Fruit fly (Drosophila melanogaster) whole organism, adult: ENCODE data around the gene Ir7b.

Experiments
- CG11617 ChIP-seq: fragments of 200-800 bp; sonication (Bioruptor generic); optimal IDR thresholded peaks from 2 replicates; lab custom pipeline; 2017; ENCODE audit warnings: mild to moderate bottlenecking, missing biosample characterization, missing genetic modification reagents, missing genetic modification characterization
- CG12768 ChIP-seq: fragments of 200-800 bp; sonication (Bioruptor generic); optimal IDR thresholded peaks from 2 replicates; lab custom pipeline; 2017; ENCODE audit warnings: missing biosample characterization, missing genetic modification characterization, mild to moderate bottlenecking, moderate library complexity, missing genetic modification reagents
- CG14711 ChIP-seq: fragments of 200-800 bp; sonication (Bioruptor generic); optimal IDR thresholded peaks from 2 replicates; lab custom pipeline; 2018; ENCODE audit warnings: missing biosample characterization, mild to moderate bottlenecking, missing genetic modification characterization, moderate library complexity
- CG1620 ChIP-seq: fragments of 200-800 bp; sonication (Bioruptor generic); optimal IDR thresholded peaks from 2 replicates; lab custom pipeline; 2016; ENCODE audit warnings: missing biosample characterization, missing genetic modification characterization
- CG33017 ChIP-seq: fragments of 200-800 bp; sonication (Bioruptor generic); optimal IDR thresholded peaks from 2 replicates; lab custom pipeline; 2018; ENCODE audit warnings: missing biosample characterization, mild to moderate bottlenecking, missing genetic modification characterization, moderate library complexity
- CG5204 ChIP-seq: fragments of 200-800 bp; sonication (Bioruptor generic); optimal IDR thresholded peaks from 2 replicates; lab custom pipeline; 2016; ENCODE audit warnings: missing biosample characterization, missing genetic modification characterization
- CG7045 ChIP-seq: fragments of 200-800 bp; sonication (Bioruptor generic); optimal IDR thresholded peaks from 2 replicates; lab custom pipeline; 2017; ENCODE audit warnings: missing biosample characterization, mild to moderate bottlenecking, missing genetic modification characterization
- CG7101 ChIP-seq: fragments of 200-800 bp; sonication (Bioruptor generic); optimal IDR thresholded peaks from 2 replicates; lab custom pipeline; 2018; ENCODE audit warnings: missing biosample characterization, mild to moderate bottlenecking, missing genetic modification characterization, moderate library complexity
- Clk ChIP-seq: fragments of 200-800 bp; sonication (Bioruptor generic); optimal IDR thresholded peaks from 2 replicates; lab custom pipeline; 2017; ENCODE audit warnings: missing biosample characterization, missing genetic modification characterization
- Crg-1 ChIP-seq: fragments of 200-800 bp; sonication (Bioruptor generic); optimal IDR thresholded peaks from 2 replicates; lab custom pipeline; 2016; ENCODE audit warnings: missing biosample characterization, missing genetic modification characterization
- Hr96 ChIP-seq: fragments of 200-800 bp; sonication (Bioruptor generic); optimal IDR thresholded peaks from 2 replicates; lab custom pipeline; 2016; ENCODE audit warnings: missing biosample characterization, missing genetic modification characterization
- Mnt ChIP-seq: fragments of 200-800 bp; sonication (Bioruptor generic); optimal IDR thresholded peaks from 2 replicates; lab custom pipeline; 2016; ENCODE audit warnings: missing biosample characterization, mild to moderate bottlenecking, missing genetic modification characterization
- bab1 ChIP-seq: fragments of 200-800 bp; sonication (Bioruptor generic); optimal IDR thresholded peaks from 3 replicates; lab custom pipeline; 2019; ENCODE audit warnings: missing biosample characterization, mild to moderate bottlenecking, missing genetic modification characterization, moderate library complexity
- cic ChIP-seq: fragments of 200-800 bp; sonication (Bioruptor generic); optimal IDR thresholded peaks from 2 replicates; lab custom pipeline; 2017; ENCODE audit warnings: missing biosample characterization, mild to moderate bottlenecking, missing genetic modification characterization, moderate library complexity
- cnc ChIP-seq, 2 experiments: fragments of >200 bp; optimal IDR thresholded peaks; 2 replicates each; lab custom pipeline; 2017
- kay ChIP-seq: fragments of 200-800 bp; sonication (Bioruptor generic); peaks from one replicate; lab custom pipeline; 2016; ENCODE audit warnings: missing biosample characterization, missing genetic modification characterization, borderline replicate concordance
- ovo ChIP-seq: fragments of 200-800 bp; sonication (Bioruptor generic); optimal IDR thresholded peaks from 2 replicates; lab custom pipeline; 2016; ENCODE audit warnings: missing biosample characterization, missing genetic modification characterization
- pad ChIP-seq: fragments of 200-800 bp; sonication (Bioruptor generic); optimal IDR thresholded peaks from 3 replicates; lab custom pipeline; 2017; ENCODE audit warnings: missing biosample characterization, missing genetic modification characterization, mild to moderate bottlenecking, moderate library complexity, missing genetic modification reagents
- tj ChIP-seq: fragments of 200-800 bp; sonication (Bioruptor generic); optimal IDR thresholded peaks from 3 replicates; lab custom pipeline; 2017; ENCODE audit warnings: missing biosample characterization, mild to moderate bottlenecking, missing genetic modification characterization, moderate library complexity
- toe ChIP-seq: fragments of 200-800 bp; sonication (Bioruptor generic); optimal IDR thresholded peaks from 2 replicates; lab custom pipeline; 2016; ENCODE audit warnings: missing biosample characterization, missing genetic modification characterization

The Ir7b gene

dm6 chrX:7900659-7901058, 33.9 kb upstream of the Ir7b start:
- TF ChIP-seq CG7045 (GFP tag; lab: Kevin White, UChicago) (no peak), cnc (optimal IDR thresholded peaks at IDR 0.05; lab: Kevin White, UChicago) (no peak)

dm6 chrX:7893411-7894122, 26.8 kb upstream of the Ir7b start, which contains the start of the genes CG45089, ND-MNLL and p115:
CG45089 (minus strand) TSS chrX:7893798.
ND-MNLL (minus strand) TSS chrX:7893798.
p115 (plus strand) TSS chrX:7894031.
- TF ChIP-seq CG14711 (tag; lab: Kevin White, UChicago): peak; percentile 96
- TF ChIP-seq CG1620: peak; percentile 81
- peak; percentile 76 for TF ChIP-seq CG7101 (tag; lab: Kevin White, UChicago)
- peak; percentile 32 for TF ChIP-seq Hr96 (GFP tag; lab: Kevin White, UChicago)
- peak; percentile 55 for TF ChIP-seq toe (GFP tag; lab: Kevin White, UChicago)
- peak; percentile 75 for TF ChIP-seq Mnt
- peak; percentile 42 for TF ChIP-seq ovo
- TF ChIP-seq cic (GFP tag; lab: Kevin White, UChicago): no peak
- peak; percentile 67 for TF ChIP-seq CG11617 (GFP tag; lab: Kevin White, UChicago)
- TF ChIP-seq bab1 (GFP tag; lab: Kevin White, UChicago): peak; percentile 80
- TF ChIP-seq CG7045 (GFP tag; lab: Kevin White, UChicago): peak; percentile 11
- no peak for TF ChIP-seq cnc (optimal IDR thresholded peaks at IDR 0.05; lab: Kevin White, UChicago)
- no peak for TF ChIP-seq CG33017
- TF ChIP-seq pad (GFP tag; lab: Kevin White, UChicago): peak; percentile 46
- TF ChIP-seq Clk: no peak
- TF ChIP-seq kay: no peak
- TF ChIP-seq CG12768 (GFP tag; lab: Kevin White, UChicago): no peak
- peak; percentile 44 for TF ChIP-seq Crg-1 (GFP tag; lab: Kevin White, UChicago)
- TF ChIP-seq tj (GFP tag; lab: Kevin White, UChicago): peak; percentile 61
- peak; percentile 40 for TF ChIP-seq CG5204 (GFP tag; lab: Kevin White, UChicago)

- TF ChIP-seq CG1620: peak; percentile 17
- peak; percentile 17 for TF ChIP-seq CG7101 (tag; lab: Kevin White, UChicago)
- peak; percentile 18 for TF ChIP-seq bab1 (GFP tag; lab: Kevin White, UChicago)
- TF ChIP-seq Mnt: no peak
These were observed 25.8 kb upstream of the Ir7b start for dm6 chrX:7892539-7892899.

- TF ChIP-seq pad (GFP tag; lab: Kevin White, UChicago) (peak; percentile 93), ovo (peak; percentile 42), Hr96 (GFP tag; lab: Kevin White, UChicago) (no peak), bab1 (GFP tag; lab: Kevin White, UChicago) (peak; percentile 34)
These were observed 25.1 kb upstream of the Ir7b start, which contains the start of gene Nek2 for dm6 chrX:7891596-7892538. Nek2 (minus strand) TSS chrX:7891646.

- TF ChIP-seq Crg-1 (GFP tag; lab: Kevin White, UChicago): peak; percentile 73
- TF ChIP-seq ovo: peak; percentile 36
- peak; percentile 63 for TF ChIP-seq pad (GFP tag; lab: Kevin White, UChicago)
- TF ChIP-seq cic (GFP tag; lab: Kevin White, UChicago): peak; percentile 5
- TF ChIP-seq tj (GFP tag; lab: Kevin White, UChicago): peak; percentile 32
- TF ChIP-seq Hr96 (GFP tag; lab: Kevin White, UChicago): peak; percentile 66
- TF ChIP-seq CG11617 (GFP tag; lab: Kevin White, UChicago): peak; percentile 69
- TF ChIP-seq CG1620: peak; percentile 59
- TF ChIP-seq Mnt: peak; percentile 66
- TF ChIP-seq CG7045 (GFP tag; lab: Kevin White, UChicago): peak; percentile 38
- peak; percentile 92 for TF ChIP-seq bab1 (GFP tag; lab: Kevin White, UChicago)
- peak; percentile 35 for TF ChIP-seq CG33017
- TF ChIP-seq kay: no peak
- TF ChIP-seq cnc (optimal IDR thresholded peaks at IDR 0.05; lab: Kevin White, UChicago): no peak
- peak; percentile 44 for TF ChIP-seq CG5204 (GFP tag; lab: Kevin White, UChicago)
- TF ChIP-seq toe (GFP tag; lab: Kevin White, UChicago): peak; percentile 52
- TF ChIP-seq CG7101 (tag; lab: Kevin White, UChicago): peak; percentile 84
- TF ChIP-seq CG12768 (GFP tag; lab: Kevin White, UChicago): peak; percentile 60
- TF ChIP-seq CG14711 (tag; lab: Kevin White, UChicago): peak; percentile 85
- TF ChIP-seq Clk: no peak
These were observed 21.7 kb upstream of the Ir7b start, which contains the start of gene Acat1 for dm6 chrX:7888386-7889024. Acat1 (minus strand) TSS chrX:7888785.

- TF ChIP-seq pad (GFP tag; lab: Kevin White, UChicago): no peak
- no peak for TF ChIP-seq CG7045 (GFP tag; lab: Kevin White, UChicago)
- TF ChIP-seq Clk: no peak
- no peak for TF ChIP-seq kay
- TF ChIP-seq CG12768 (GFP tag; lab: Kevin White, UChicago): no peak
- no peak for TF ChIP-seq toe (GFP tag; lab: Kevin White, UChicago)
- TF ChIP-seq tj (GFP tag; lab: Kevin White, UChicago): no peak
- TF ChIP-seq Hr96 (GFP tag; lab: Kevin White, UChicago): no peak
- TF ChIP-seq cnc (optimal IDR thresholded peaks at IDR 0.05; lab: Kevin White, UChicago): no peak
- TF ChIP-seq CG14711 (tag; lab: Kevin White, UChicago): no peak
- no peak for TF ChIP-seq ovo
These were observed 17.6 kb upstream of the Ir7b start, which contains the start of gene Ir7g for dm6 chrX:7884360-7884759. Ir7g (plus strand) TSS chrX:7884660.
